Fruit fly (Drosophila melanogaster) whole organism, adult: Measurements from ENCODE around the gene Syt12.
A peak's percentile ranks its signal among the peaks of the same experiment; 100 is the strongest.

Source experiments
- CG11617 ChIP-seq: fragments of 200-800 bp; sonication (Bioruptor generic); optimal IDR thresholded peaks from 2 replicates; lab custom pipeline; 2017; ENCODE audit warnings: mild to moderate bottlenecking, missing biosample characterization, missing genetic modification reagents, missing genetic modification characterization
- CG12768 ChIP-seq: fragments of 200-800 bp; sonication (Bioruptor generic); optimal IDR thresholded peaks from 2 replicates; lab custom pipeline; 2017; ENCODE audit warnings: missing biosample characterization, missing genetic modification characterization, mild to moderate bottlenecking, moderate library complexity, missing genetic modification reagents
- CG14711 ChIP-seq: fragments of 200-800 bp; sonication (Bioruptor generic); optimal IDR thresholded peaks from 2 replicates; lab custom pipeline; 2018; ENCODE audit warnings: missing biosample characterization, mild to moderate bottlenecking, missing genetic modification characterization, moderate library complexity
- CG1620 ChIP-seq: fragments of 200-800 bp; sonication (Bioruptor generic); optimal IDR thresholded peaks from 2 replicates; lab custom pipeline; 2016; ENCODE audit warnings: missing biosample characterization, missing genetic modification characterization
- CG33017 ChIP-seq: fragments of 200-800 bp; sonication (Bioruptor generic); optimal IDR thresholded peaks from 2 replicates; lab custom pipeline; 2018; ENCODE audit warnings: missing biosample characterization, mild to moderate bottlenecking, missing genetic modification characterization, moderate library complexity
- CG5204 ChIP-seq: fragments of 200-800 bp; sonication (Bioruptor generic); optimal IDR thresholded peaks from 2 replicates; lab custom pipeline; 2016; ENCODE audit warnings: missing biosample characterization, missing genetic modification characterization
- CG7045 ChIP-seq: fragments of 200-800 bp; sonication (Bioruptor generic); optimal IDR thresholded peaks from 2 replicates; lab custom pipeline; 2017; ENCODE audit warnings: missing biosample characterization, mild to moderate bottlenecking, missing genetic modification characterization
- CG7101 ChIP-seq: fragments of 200-800 bp; sonication (Bioruptor generic); optimal IDR thresholded peaks from 2 replicates; lab custom pipeline; 2018; ENCODE audit warnings: missing biosample characterization, mild to moderate bottlenecking, missing genetic modification characterization, moderate library complexity
- Clk ChIP-seq: fragments of 200-800 bp; sonication (Bioruptor generic); optimal IDR thresholded peaks from 2 replicates; lab custom pipeline; 2017; ENCODE audit warnings: missing biosample characterization, missing genetic modification characterization
- Crg-1 ChIP-seq: fragments of 200-800 bp; sonication (Bioruptor generic); optimal IDR thresholded peaks from 2 replicates; lab custom pipeline; 2016; ENCODE audit warnings: missing biosample characterization, missing genetic modification characterization
- Hr96 ChIP-seq: fragments of 200-800 bp; sonication (Bioruptor generic); optimal IDR thresholded peaks from 2 replicates; lab custom pipeline; 2016; ENCODE audit warnings: missing biosample characterization, missing genetic modification characterization
- Mnt ChIP-seq: fragments of 200-800 bp; sonication (Bioruptor generic); optimal IDR thresholded peaks from 2 replicates; lab custom pipeline; 2016; ENCODE audit warnings: missing biosample characterization, mild to moderate bottlenecking, missing genetic modification characterization
- bab1 ChIP-seq: fragments of 200-800 bp; sonication (Bioruptor generic); optimal IDR thresholded peaks from 3 replicates; lab custom pipeline; 2019; ENCODE audit warnings: missing biosample characterization, mild to moderate bottlenecking, missing genetic modification characterization, moderate library complexity
- cic ChIP-seq: fragments of 200-800 bp; sonication (Bioruptor generic); optimal IDR thresholded peaks from 2 replicates; lab custom pipeline; 2017; ENCODE audit warnings: missing biosample characterization, mild to moderate bottlenecking, missing genetic modification characterization, moderate library complexity
- cnc ChIP-seq, 2 experiments: fragments of >200 bp; optimal IDR thresholded peaks; 2 replicates each; lab custom pipeline; 2017
- kay ChIP-seq: fragments of 200-800 bp; sonication (Bioruptor generic); peaks from one replicate; lab custom pipeline; 2016; ENCODE audit warnings: missing biosample characterization, missing genetic modification characterization, borderline replicate concordance
- ovo ChIP-seq: fragments of 200-800 bp; sonication (Bioruptor generic); optimal IDR thresholded peaks from 2 replicates; lab custom pipeline; 2016; ENCODE audit warnings: missing biosample characterization, missing genetic modification characterization
- pad ChIP-seq: fragments of 200-800 bp; sonication (Bioruptor generic); optimal IDR thresholded peaks from 3 replicates; lab custom pipeline; 2017; ENCODE audit warnings: missing biosample characterization, missing genetic modification characterization, mild to moderate bottlenecking, moderate library complexity, missing genetic modification reagents
- tj ChIP-seq: fragments of 200-800 bp; sonication (Bioruptor generic); optimal IDR thresholded peaks from 3 replicates; lab custom pipeline; 2017; ENCODE audit warnings: missing biosample characterization, mild to moderate bottlenecking, missing genetic modification characterization, moderate library complexity
- toe ChIP-seq: fragments of 200-800 bp; sonication (Bioruptor generic); optimal IDR thresholded peaks from 2 replicates; lab custom pipeline; 2016; ENCODE audit warnings: missing biosample characterization, missing genetic modification characterization

Syt12 gene

DNA sequence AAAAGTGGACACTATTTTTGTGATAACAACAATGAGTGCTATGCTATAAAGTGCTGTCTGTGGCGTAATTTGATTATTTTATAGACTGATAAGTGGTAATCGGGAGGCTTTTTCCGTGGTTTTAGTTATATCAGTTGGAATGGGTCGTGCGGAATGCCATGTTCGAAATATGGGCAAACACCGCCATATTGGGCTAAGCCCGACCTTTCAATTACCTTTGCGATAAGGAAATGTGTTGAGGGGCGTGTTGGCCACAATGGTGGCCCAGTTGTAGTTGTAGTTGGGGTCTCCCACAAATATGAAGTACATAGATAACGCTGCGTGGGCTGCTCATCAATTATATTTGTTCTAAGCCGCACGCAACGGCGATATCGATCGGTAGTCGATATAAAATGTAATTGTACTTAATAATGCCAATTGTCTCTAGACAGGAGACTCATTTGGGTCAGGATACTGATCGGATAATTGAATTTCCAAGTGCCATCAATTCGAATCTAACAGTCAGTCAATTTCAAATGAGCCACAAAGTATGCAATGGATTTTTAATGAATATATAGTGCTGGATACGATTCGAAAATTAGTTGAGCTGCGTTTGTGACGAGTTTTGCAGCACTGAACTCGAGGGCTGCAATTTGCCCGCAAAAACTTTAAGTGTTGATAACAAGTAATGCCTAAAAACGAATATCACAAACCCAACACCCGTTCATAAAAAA lies 24.5 kb upstream of the Syt12 start:
- TF ChIP-seq bab1 (GFP tag; lab: Kevin White, UChicago) = peak; percentile 59
- no peak for TF ChIP-seq tj (GFP tag; lab: Kevin White, UChicago)
- TF ChIP-seq kay = no peak
- TF ChIP-seq Clk (GFP tag; lab: Kevin White, UChicago) = no peak
- TF ChIP-seq pad (GFP tag; lab: Kevin White, UChicago) = peak; percentile 76
- TF ChIP-seq cic (GFP tag; lab: Kevin White, UChicago) = no peak
- TF ChIP-seq CG11617 (GFP tag; lab: Kevin White, UChicago) = no peak
- peak; percentile 51 for TF ChIP-seq Hr96 (GFP tag; lab: Kevin White, UChicago)
- peak; percentile 60 for TF ChIP-seq Mnt
- peak; percentile 81 for TF ChIP-seq CG7101
- peak; percentile 55 for TF ChIP-seq CG14711
- peak; percentile 89 for TF ChIP-seq Crg-1 (GFP tag; lab: Kevin White, UChicago)
- TF ChIP-seq CG7045 = no peak
- TF ChIP-seq CG1620 (GFP tag; lab: Kevin White, UChicago) = peak; percentile 93
- TF ChIP-seq CG33017 (tag; lab: Kevin White, UChicago) = peak; percentile 13
- TF ChIP-seq CG5204 (GFP tag; lab: Kevin White, UChicago) = no peak
- no peak for TF ChIP-seq CG12768 (GFP tag; lab: Kevin White, UChicago)
- no peak for TF ChIP-seq cnc (optimal IDR thresholded peaks at IDR 0.05; lab: Kevin White, UChicago)
- no peak for TF ChIP-seq toe (GFP tag; lab: Kevin White, UChicago)
- peak; percentile 66 for TF ChIP-seq ovo (GFP tag; lab: Kevin White, UChicago)

DNA sequence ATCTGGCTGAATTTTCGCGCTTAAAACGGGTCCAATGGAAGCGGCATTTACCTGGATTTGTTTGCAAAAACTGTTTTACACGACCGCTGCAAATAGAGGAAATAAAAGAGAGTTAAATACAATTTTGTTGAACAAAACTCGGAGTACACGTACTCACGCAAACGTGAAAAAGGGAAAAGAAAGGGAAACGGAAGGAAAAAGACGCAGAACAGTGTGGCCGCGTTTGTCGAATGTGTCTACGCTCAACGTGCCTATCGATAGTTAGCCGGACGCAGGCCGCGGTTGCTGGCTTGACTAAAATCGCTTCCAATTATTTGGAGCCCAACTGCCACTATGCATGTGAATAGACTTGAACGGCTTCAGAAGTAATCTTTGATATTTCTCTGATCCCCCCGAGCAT lies 21.6 kb upstream of the Syt12 start, which contains the start of gene RpS15Aa:
RpS15Aa (minus strand) TSS at position 252 of the 400 bp plus-strand sequence.
- TF ChIP-seq tj (GFP tag; lab: Kevin White, UChicago) = peak; percentile 38
- TF ChIP-seq cnc (optimal IDR thresholded peaks at IDR 0.05; lab: Kevin White, UChicago) = no peak
- peak; percentile 97 for TF ChIP-seq CG1620 (GFP tag; lab: Kevin White, UChicago)
- TF ChIP-seq ovo (GFP tag; lab: Kevin White, UChicago) = peak; percentile 95
- TF ChIP-seq bab1 (GFP tag; lab: Kevin White, UChicago) = peak; percentile 87
- TF ChIP-seq CG7045 = no peak
- no peak for TF ChIP-seq kay
- TF ChIP-seq Hr96 (GFP tag; lab: Kevin White, UChicago) = peak; percentile 94
- peak; percentile 44 for TF ChIP-seq CG12768 (GFP tag; lab: Kevin White, UChicago)
- peak; percentile 91 for TF ChIP-seq Mnt
- TF ChIP-seq CG14711 = peak; percentile 64
- TF ChIP-seq CG33017 (tag; lab: Kevin White, UChicago) = peak; percentile 12
- TF ChIP-seq cic (GFP tag; lab: Kevin White, UChicago) = peak; percentile 38
- no peak for TF ChIP-seq CG5204 (GFP tag; lab: Kevin White, UChicago)
- TF ChIP-seq Clk (GFP tag; lab: Kevin White, UChicago) = peak; percentile 16
- TF ChIP-seq CG7101 = peak; percentile 89
- peak; percentile 70 for TF ChIP-seq pad (GFP tag; lab: Kevin White, UChicago)
- peak; percentile 90 for TF ChIP-seq CG11617 (GFP tag; lab: Kevin White, UChicago)
- peak; percentile 45 for TF ChIP-seq toe (GFP tag; lab: Kevin White, UChicago)
- peak; percentile 92 for TF ChIP-seq Crg-1 (GFP tag; lab: Kevin White, UChicago)

DNA sequence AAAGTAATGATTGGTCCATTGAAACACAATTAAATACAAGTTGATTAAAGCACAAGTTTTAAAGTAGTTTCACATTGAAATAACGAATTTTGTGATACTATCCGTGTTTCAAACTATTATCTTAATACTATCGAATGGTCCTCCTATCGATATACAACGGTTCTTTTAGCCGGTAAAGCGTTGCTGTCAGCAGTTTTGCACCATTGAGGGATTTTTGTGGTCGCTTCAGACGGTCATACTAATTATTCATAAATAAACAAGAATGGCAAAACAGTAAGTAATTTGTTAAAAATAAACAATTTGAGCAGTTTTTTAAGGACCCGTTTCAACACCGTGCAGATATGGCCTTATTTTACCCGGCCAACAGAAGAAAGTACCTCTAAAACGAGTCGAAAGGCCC lies 20.9 kb upstream of the Syt12 start, which contains the start of gene CG15747:
CG15747 (plus strand) TSS at position 206 of the 400 bp plus-strand sequence.
- no peak for TF ChIP-seq CG11617 (GFP tag; lab: Kevin White, UChicago)
- no peak for TF ChIP-seq Clk (GFP tag; lab: Kevin White, UChicago)
- TF ChIP-seq tj (GFP tag; lab: Kevin White, UChicago) = peak; percentile 92
- TF ChIP-seq Hr96 (GFP tag; lab: Kevin White, UChicago) = no peak
- peak; percentile 5 for TF ChIP-seq bab1 (GFP tag; lab: Kevin White, UChicago)

DNA sequence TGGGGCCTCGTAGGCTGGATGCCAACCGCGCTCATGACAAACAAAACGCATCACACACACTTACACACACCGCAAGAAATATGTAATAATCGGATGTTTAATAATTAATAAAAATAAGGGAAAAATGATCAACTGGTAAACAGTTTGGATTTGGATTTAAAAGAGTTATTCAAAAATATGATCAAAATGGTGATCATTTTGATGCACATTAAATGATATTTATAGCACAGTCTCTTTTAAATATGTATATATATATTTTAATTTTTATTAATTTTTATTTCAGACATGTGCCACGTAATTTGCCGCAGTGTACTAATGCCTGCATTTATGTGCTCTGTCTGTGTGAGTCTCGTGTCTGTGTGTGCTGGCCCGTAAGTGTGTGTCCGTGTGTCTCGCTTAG lies 13.7 kb upstream of the Syt12 start:
- TF ChIP-seq CG7045 = peak; percentile 47
- TF ChIP-seq CG14711 = peak; percentile 20
- no peak for TF ChIP-seq cic (GFP tag; lab: Kevin White, UChicago)
- TF ChIP-seq CG7101 = peak; percentile 25
- TF ChIP-seq CG33017 (tag; lab: Kevin White, UChicago) = peak; percentile 38
- TF ChIP-seq pad (GFP tag; lab: Kevin White, UChicago) = peak; percentile 6
- TF ChIP-seq CG5204 (GFP tag; lab: Kevin White, UChicago) = no peak
- TF ChIP-seq CG11617 (GFP tag; lab: Kevin White, UChicago) = peak; percentile 17
- TF ChIP-seq CG12768 (GFP tag; lab: Kevin White, UChicago) = peak; percentile 44
- no peak for TF ChIP-seq CG1620 (GFP tag; lab: Kevin White, UChicago)
- TF ChIP-seq tj (GFP tag; lab: Kevin White, UChicago) = peak; percentile 4

DNA sequence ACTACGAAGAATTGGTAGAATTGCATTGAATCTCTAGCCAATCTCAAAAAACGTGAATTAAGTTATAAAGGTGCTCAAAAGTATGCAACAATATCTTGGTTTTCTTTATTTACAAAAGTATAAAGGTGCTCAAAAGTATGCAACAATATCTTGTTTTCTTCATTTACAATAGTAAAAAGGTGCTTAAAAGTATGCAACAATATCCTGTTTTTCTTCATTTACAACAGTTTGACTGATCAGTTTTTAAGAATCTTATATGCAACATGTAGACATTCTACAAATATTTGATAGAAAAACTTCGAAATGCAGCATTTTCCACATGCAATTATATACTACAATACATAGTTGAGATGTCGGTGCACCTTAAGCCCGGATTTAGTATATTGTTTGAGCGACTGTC lies 12.1 kb upstream of the Syt12 start:
- TF ChIP-seq CG5204 (GFP tag; lab: Kevin White, UChicago) = no peak
- TF ChIP-seq cic (GFP tag; lab: Kevin White, UChicago) = no peak
- TF ChIP-seq CG7101 = no peak
- TF ChIP-seq CG7045 = no peak
- TF ChIP-seq toe (GFP tag; lab: Kevin White, UChicago) = no peak
- TF ChIP-seq Hr96 (GFP tag; lab: Kevin White, UChicago) = no peak
- TF ChIP-seq pad (GFP tag; lab: Kevin White, UChicago) = no peak
- no peak for TF ChIP-seq CG11617 (GFP tag; lab: Kevin White, UChicago)
- TF ChIP-seq tj (GFP tag; lab: Kevin White, UChicago) = no peak
- no peak for TF ChIP-seq CG12768 (GFP tag; lab: Kevin White, UChicago)
- no peak for TF ChIP-seq ovo (GFP tag; lab: Kevin White, UChicago)
